Worm (Caenorhabditis elegans) whole organism, L2 larva: ENCODE results near the gene F37B4.15.

Source experiments
- C34F6.9 ChIP-seq: fragments of 150-350 bp; optimal IDR thresholded peaks from 2 replicates; lab custom pipeline; 2014; ENCODE audit warnings: missing biosample characterization, missing genetic modification characterization
- F13H6.1 ChIP-seq: sonication (generic microtip); optimal IDR thresholded peaks from 2 replicates; lab custom pipeline; 2016; ENCODE audit warnings: missing genetic modification characterization, missing compliant biosample characterization
- Y55F3AM.14 ChIP-seq: fragments of 200-800 bp; sonication (Bioruptor generic); optimal IDR thresholded peaks from 2 replicates; lab custom pipeline; 2018; ENCODE audit warnings: mild to moderate bottlenecking, missing genetic modification characterization, missing compliant biosample characterization
- ZK546.5 ChIP-seq: sonication (generic microtip); optimal IDR thresholded peaks from 2 replicates; lab custom pipeline; 2017; ENCODE audit warnings: missing biosample characterization, missing genetic modification characterization
- ama-1 ChIP-seq: fragments of 150-350 bp; optimal IDR thresholded peaks from 2 replicates; lab custom pipeline; 2018; ENCODE audit warnings: inconsistent platforms
- blmp-1 ChIP-seq: sonication (generic microtip); optimal IDR thresholded peaks from 2 replicates; lab custom pipeline; 2017; ENCODE audit warnings: missing genetic modification characterization, mild to moderate bottlenecking, missing compliant biosample characterization, antibody characterized with exemption, moderate library complexity; ENCODE audit not compliant: insufficient read depth
- ceh-16 ChIP-seq: fragments of 150-350 bp; optimal IDR thresholded peaks from 2 replicates; lab custom pipeline; 2014; ENCODE audit warnings: missing biosample characterization, missing genetic modification characterization
- ceh-82 ChIP-seq: fragments of 150-350 bp; optimal IDR thresholded peaks from 2 replicates; lab custom pipeline; 2014; ENCODE audit warnings: missing biosample characterization, missing genetic modification characterization
- dmd-4 ChIP-seq: sonication (generic microtip); optimal IDR thresholded peaks from 2 replicates; lab custom pipeline; 2017; ENCODE audit warnings: missing biosample characterization, missing genetic modification characterization
- egl-27 ChIP-seq: sonication (generic microtip); optimal IDR thresholded peaks from 3 replicates; lab custom pipeline; 2017; ENCODE audit warnings: missing biosample characterization, missing genetic modification reagents, missing genetic modification characterization
- elt-1 ChIP-seq: fragments of 150-350 bp; optimal IDR thresholded peaks from 2 replicates; lab custom pipeline; 2014; ENCODE audit warnings: missing biosample characterization, missing genetic modification characterization
- fos-1 ChIP-seq: fragments of 150-350 bp; optimal IDR thresholded peaks from 2 replicates; lab custom pipeline; 2014; ENCODE audit warnings: missing biosample characterization, missing genetic modification characterization
- gmeb-1 ChIP-seq: fragments of 150-350 bp; optimal IDR thresholded peaks from 2 replicates; lab custom pipeline; 2014; ENCODE audit warnings: missing biosample characterization, missing genetic modification characterization
- lin-13 ChIP-seq: fragments of 150-350 bp; optimal IDR thresholded peaks from 2 replicates; lab custom pipeline; 2014; ENCODE audit warnings: missing biosample characterization, missing genetic modification reagents, missing genetic modification characterization
- lin-39 ChIP-seq: fragments of 150-350 bp; optimal IDR thresholded peaks from 2 replicates; lab custom pipeline; 2014; ENCODE audit warnings: missing biosample characterization, missing genetic modification reagents, missing genetic modification characterization
- lsy-2 ChIP-seq, 2 experiments: fragments of 150-350 bp in 1 of 2; sonication (generic microtip) in 1 of 2; optimal IDR thresholded peaks; 2 replicates each; lab custom pipeline; 2014 to 2017; ENCODE audit warnings: missing biosample characterization in 2 of 2, missing genetic modification characterization in 2 of 2
- mab-5 ChIP-seq: fragments of 150-350 bp; optimal IDR thresholded peaks from 2 replicates; lab custom pipeline; 2014; ENCODE audit warnings: missing biosample characterization, missing genetic modification characterization
- mbf-1 ChIP-seq: sonication (generic microtip); optimal IDR thresholded peaks from 2 replicates; lab custom pipeline; 2017; ENCODE audit warnings: missing biosample characterization, missing genetic modification characterization
- mdl-1 ChIP-seq, 2 experiments: fragments of 150-350 bp in 1 of 2; sonication (generic microtip) in 1 of 2; optimal IDR thresholded peaks; 2 replicates each; lab custom pipeline; 2017; ENCODE audit warnings: missing biosample characterization in 2 of 2, missing genetic modification characterization in 2 of 2
- nhr-12 ChIP-seq: fragments of 150-350 bp; optimal IDR thresholded peaks from 2 replicates; lab custom pipeline; 2014; ENCODE audit warnings: missing biosample characterization, missing genetic modification characterization
- nhr-129 ChIP-seq: fragments of 150-350 bp; optimal IDR thresholded peaks from 2 replicates; lab custom pipeline; 2014; ENCODE audit warnings: missing biosample characterization, missing genetic modification characterization
- nhr-21 ChIP-seq: fragments of 150-350 bp; optimal IDR thresholded peaks from 2 replicates; lab custom pipeline; 2014; ENCODE audit warnings: missing biosample characterization, missing genetic modification characterization
- nhr-23 ChIP-seq: fragments of 150-350 bp; optimal IDR thresholded peaks from 2 replicates; lab custom pipeline; 2014; ENCODE audit warnings: missing biosample characterization, missing genetic modification reagents, missing genetic modification characterization
- nhr-237 ChIP-seq: fragments of 150-350 bp; optimal IDR thresholded peaks from 2 replicates; lab custom pipeline; 2014; ENCODE audit warnings: missing biosample characterization, missing genetic modification characterization
- nhr-25 ChIP-seq: fragments of 150-350 bp; sonication (generic microtip); optimal IDR thresholded peaks from 3 replicates; lab custom pipeline; 2014; ENCODE audit warnings: missing biosample characterization, missing genetic modification characterization
- nhr-77 ChIP-seq: fragments of 150-350 bp; optimal IDR thresholded peaks from 2 replicates; lab custom pipeline; 2014; ENCODE audit warnings: missing biosample characterization, missing genetic modification characterization
- peb-1 ChIP-seq: fragments of 150-350 bp; optimal IDR thresholded peaks from 2 replicates; lab custom pipeline; 2014; ENCODE audit warnings: missing biosample characterization, missing genetic modification characterization
- skn-1 ChIP-seq: sonication (generic microtip); optimal IDR thresholded peaks from 2 replicates; lab custom pipeline; 2017; ENCODE audit warnings: missing biosample characterization, missing genetic modification characterization
- sma-9 ChIP-seq, 2 experiments: fragments of 150-350 bp in 1 of 2; sonication (generic microtip) in 1 of 2; optimal IDR thresholded peaks; 2 replicates each; lab custom pipeline; 2014 to 2016; ENCODE audit warnings: missing genetic modification characterization in 2 of 2, mild to moderate bottlenecking in 1 of 2, missing biosample characterization in 1 of 2, missing compliant biosample characterization in 1 of 2, missing genetic modification reagents in 1 of 2, moderate library complexity in 1 of 2
- unc-39 ChIP-seq: fragments of 150-350 bp; optimal IDR thresholded peaks from 2 replicates; lab custom pipeline; 2014; ENCODE audit warnings: missing biosample characterization, missing genetic modification characterization
- unc-62 ChIP-seq: fragments of 150-350 bp; optimal IDR thresholded peaks from 2 replicates; lab custom pipeline; 2014; ENCODE audit warnings: missing biosample characterization, missing genetic modification reagents, missing genetic modification characterization
- zag-1 ChIP-seq: fragments of 150-350 bp; optimal IDR thresholded peaks from 2 replicates; lab custom pipeline; 2014; ENCODE audit warnings: missing biosample characterization, missing genetic modification characterization
- ztf-1 ChIP-seq: fragments of 200-800 bp; sonication (Bioruptor generic); conservative IDR thresholded peaks from 2 replicates; pipeline ENCODE4 v1.3.6; 2022; ENCODE audit warnings: missing genetic modification characterization, missing compliant biosample characterization
- ztf-11 ChIP-seq: sonication (generic microtip); optimal IDR thresholded peaks from 2 replicates; lab custom pipeline; 2017; ENCODE audit warnings: missing biosample characterization, missing genetic modification characterization
- ztf-4 ChIP-seq: fragments of 150-350 bp; optimal IDR thresholded peaks from 2 replicates; lab custom pipeline; 2014; ENCODE audit warnings: missing biosample characterization, missing genetic modification characterization

F37B4.15 gene

DNA sequence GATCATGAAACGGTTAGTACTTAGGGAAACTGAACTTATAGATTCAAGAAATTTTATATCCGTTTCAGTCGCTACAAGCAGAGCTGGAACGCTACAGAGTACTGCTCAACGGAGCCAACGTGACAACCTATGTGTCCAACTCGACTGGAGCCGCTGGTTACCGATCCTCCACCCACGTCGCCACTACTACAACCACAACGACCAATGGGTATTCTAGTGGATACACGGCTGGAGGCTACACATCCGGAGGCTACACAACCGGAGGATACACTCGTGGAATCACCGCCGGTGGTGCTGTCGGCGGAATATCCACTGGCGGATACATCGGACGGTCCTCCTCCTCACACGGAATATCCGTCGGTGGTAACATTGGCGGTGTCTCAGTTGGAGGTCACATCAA is 8.9 kb upstream of the F37B4.15 start:
- no peak for TF ChIP-seq egl-27 (tag; lab: Kevin White, UChicago)
- no peak for TF ChIP-seq zag-1
- TF ChIP-seq ztf-1 (GFP tag; lab: Robert Waterston, UW): no peak
- TF ChIP-seq unc-39 (tag; lab: Kevin White, UChicago): no peak
- no peak for TF ChIP-seq ztf-11 (tag; lab: Kevin White, UChicago)
- TF ChIP-seq ceh-82: no peak
- TF ChIP-seq gmeb-1 (tag; lab: Kevin White, UChicago): no peak
- TF ChIP-seq nhr-12: no peak

- no peak for TF ChIP-seq lsy-2 (tag; optimal IDR thresholded peaks at IDR 0.05; lab: Kevin White, UChicago)
- TF ChIP-seq lin-13 (GFP tag; lab: Kevin White, UChicago): no peak
- TF ChIP-seq blmp-1 (tag; lab: Kevin White, UChicago): no peak
- TF ChIP-seq ama-1 (lab: Kevin White, UChicago): no peak
- TF ChIP-seq nhr-237 (tag; lab: Kevin White, UChicago): no peak
- TF ChIP-seq nhr-129: no peak
- no peak for TF ChIP-seq nhr-25 (tag; lab: Kevin White, UChicago)
- no peak for TF ChIP-seq nhr-23 (tag; lab: Kevin White, UChicago)
- TF ChIP-seq unc-39 (tag; lab: Kevin White, UChicago): no peak
- no peak for TF ChIP-seq dmd-4 (tag; lab: Kevin White, UChicago)
- TF ChIP-seq mbf-1 (tag; lab: Kevin White, UChicago): no peak
- no peak for TF ChIP-seq lin-39 (tag; lab: Kevin White, UChicago)
- no peak for TF ChIP-seq skn-1 (tag; lab: Kevin White, UChicago)
- no peak for TF ChIP-seq mab-5 (tag; lab: Kevin White, UChicago)
Measured at ce11 chrV:2884411-2884810, 7.6 kb upstream of the F37B4.15 start, which contains the start of gene sre-24. Gene sre-24, plus strand, starts transcription at chrV:2884711.

DNA sequence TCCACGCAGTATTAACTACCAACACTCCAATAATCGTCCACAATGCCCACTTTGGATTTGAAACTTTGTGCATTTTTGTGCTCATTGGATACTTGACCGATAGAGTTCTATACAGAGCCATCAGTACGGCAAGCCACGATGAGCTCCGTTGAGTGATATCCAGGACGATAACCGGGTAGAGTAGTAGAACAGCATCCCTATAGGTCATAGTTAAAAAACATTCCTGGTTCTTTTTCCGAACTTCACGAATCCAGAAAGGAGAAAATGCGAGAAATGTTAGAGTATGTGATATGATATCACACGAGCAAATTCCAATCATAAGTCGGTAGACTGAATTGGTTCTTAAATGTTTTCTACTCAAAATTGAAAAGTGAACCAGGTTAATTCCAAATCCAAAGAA is 3.8 kb upstream of the F37B4.15 start:
- TF ChIP-seq nhr-77 (tag; lab: Kevin White, UChicago) (no peak), sma-9 (GFP tag; optimal IDR thresholded peaks at IDR 0.05; lab: Kevin White, UChicago) (no peak), sma-9 (tag; optimal IDR thresholded peaks at IDR 0.05; lab: Kevin White, UChicago) (no peak), elt-1 (tag; lab: Kevin White, UChicago) (no peak), ztf-4 (tag; lab: Kevin White, UChicago) (no peak), ceh-16 (tag; lab: Kevin White, UChicago) (no peak), blmp-1 (tag; lab: Kevin White, UChicago) (no peak)

- TF ChIP-seq mdl-1 (tag; optimal IDR thresholded peaks at IDR 0.05; lab: Kevin White, UChicago) (no peak), fos-1 (no peak), nhr-21 (tag; lab: Kevin White, UChicago) (no peak), F13H6.1 (tag; lab: Kevin White, UChicago) (no peak), C34F6.9 (tag; lab: Kevin White, UChicago) (no peak), nhr-23 (tag; lab: Kevin White, UChicago) (no peak), ZK546.5 (tag; lab: Kevin White, UChicago) (no peak), peb-1 (tag; lab: Kevin White, UChicago) (no peak), ztf-11 (tag; lab: Kevin White, UChicago) (no peak), ama-1 (lab: Kevin White, UChicago) (no peak), nhr-12 (no peak), unc-62 (GFP tag; lab: Kevin White, UChicago) (no peak), Y55F3AM.14 (GFP tag; lab: Kevin White, UChicago) (no peak), ceh-16 (tag; lab: Kevin White, UChicago) (no peak)
Measured at ce11 chrV:2888681-2889080, 3.3 kb upstream of the F37B4.15 start, which contains the start of gene srw-4. Gene srw-4, minus strand, starts transcription at chrV:2888781.

DNA sequence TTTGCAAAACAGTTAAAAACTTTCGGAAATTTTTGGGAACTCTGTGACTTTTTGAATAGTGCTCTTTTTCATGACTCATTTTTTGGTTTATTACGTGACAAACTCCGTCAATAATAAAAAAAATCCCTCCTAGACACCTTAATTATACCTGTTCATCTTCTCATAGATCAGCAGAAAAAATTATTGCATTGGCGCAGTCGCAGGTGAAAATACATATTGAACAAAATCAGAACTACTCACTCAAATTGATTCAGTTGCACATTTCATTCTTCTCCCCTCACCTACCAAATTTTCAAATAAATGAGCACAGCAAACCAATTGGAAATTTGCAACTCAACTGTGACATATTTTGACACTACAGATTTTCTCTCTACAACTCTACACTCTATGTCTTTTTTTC is 949 bp downstream of the F37B4.15 start, which contains the start of gene srh-127:
Gene srh-127 (plus strand): TSS at position 301 of the 400 bp plus-strand sequence.
- TF ChIP-seq peb-1 (tag; lab: Kevin White, UChicago) (no peak), zag-1 (no peak), unc-39 (tag; lab: Kevin White, UChicago) (no peak)
